Worm (Caenorhabditis elegans) whole organism, early embryonic: ENCODE measurements around the gene irld-11.

Experiments
- B0310.2 ChIP-seq: sonication (generic microtip); optimal IDR thresholded peaks from 2 replicates; lab custom pipeline; 2016; ENCODE audit warnings: mild to moderate bottlenecking, missing genetic modification characterization, missing compliant biosample characterization
- F13C5.2 ChIP-seq: sonication (generic microtip); optimal IDR thresholded peaks from 2 replicates; lab custom pipeline; 2017; ENCODE audit warnings: mild to moderate bottlenecking, missing genetic modification characterization, inconsistent platforms, missing compliant biosample characterization
- aly-1 ChIP-seq: sonication (generic microtip); optimal IDR thresholded peaks from 2 replicates; lab custom pipeline; 2016; ENCODE audit warnings: missing genetic modification characterization, missing compliant biosample characterization
- ama-1 ChIP-seq: fragments of 150-350 bp; optimal IDR thresholded peaks from 2 replicates; lab custom pipeline; 2014
- ceh-13 ChIP-seq: fragments of 200-800 bp; sonication (Bioruptor generic); optimal IDR thresholded peaks from 2 replicates; lab custom pipeline; 2018; ENCODE audit warnings: mild to moderate bottlenecking, missing genetic modification characterization, missing compliant biosample characterization
- ceh-36 ChIP-seq: sonication (generic microtip); optimal IDR thresholded peaks from 2 replicates; lab custom pipeline; 2016; ENCODE audit warnings: missing genetic modification characterization, inconsistent platforms, missing compliant biosample characterization
- ets-7 ChIP-seq: sonication (generic microtip); optimal IDR thresholded peaks from 2 replicates; lab custom pipeline; 2016; ENCODE audit warnings: missing genotype, missing genetic modification characterization, missing compliant biosample characterization
- flt-1 ChIP-seq: fragments of 200-800 bp; sonication (Bioruptor generic); IDR thresholded peaks from 2 replicates; pipeline ENCODE4 v1.3.6; 2022; ENCODE audit warnings: missing genetic modification characterization, missing compliant biosample characterization
- hmbx-1 ChIP-seq: sonication (generic microtip); optimal IDR thresholded peaks from 2 replicates; lab custom pipeline; 2016; ENCODE audit warnings: mild to moderate bottlenecking, missing genetic modification characterization, missing compliant biosample characterization
- hmg-4 ChIP-seq: fragments of 200-800 bp; sonication (Bioruptor generic); optimal IDR thresholded peaks from 2 replicates; lab custom pipeline; 2018; ENCODE audit warnings: mild to moderate bottlenecking, missing genetic modification characterization, missing compliant biosample characterization
- hnd-1 ChIP-seq: sonication (generic microtip); optimal IDR thresholded peaks from 2 replicates; lab custom pipeline; 2016; ENCODE audit warnings: missing genetic modification characterization, missing compliant biosample characterization
- pes-1 ChIP-seq: fragments of 200-800 bp; sonication (Bioruptor generic); IDR thresholded peaks from 2 replicates; pipeline ENCODE4 v1.3.6; 2022; ENCODE audit warnings: missing genetic modification reagents, missing genetic modification characterization, missing compliant biosample characterization
- scrt-1 ChIP-seq: fragments of 200-800 bp; sonication (Bioruptor generic); IDR thresholded peaks from 2 replicates; pipeline ENCODE4 v1.3.6; 2022; ENCODE audit warnings: missing genetic modification characterization, missing compliant biosample characterization
- sea-1 ChIP-seq: fragments of 200-800 bp; sonication (Bioruptor generic); conservative IDR thresholded peaks from 2 replicates; pipeline ENCODE4 v1.3.6; 2022; ENCODE audit warnings: missing genetic modification characterization, missing compliant biosample characterization
- tbx-11 ChIP-seq: fragments of 200-800 bp; sonication (Bioruptor generic); IDR thresholded peaks from 2 replicates; pipeline ENCODE4 v1.3.6; 2022; ENCODE audit warnings: missing genetic modification characterization, missing compliant biosample characterization
- tbx-37 ChIP-seq: fragments of 200-800 bp; sonication (Bioruptor generic); conservative IDR thresholded peaks from 2 replicates; pipeline ENCODE4 v1.3.6; 2022; ENCODE audit warnings: missing genetic modification reagents, missing genetic modification characterization, missing compliant biosample characterization
- tra-4 ChIP-seq: sonication (generic microtip); optimal IDR thresholded peaks from 2 replicates; lab custom pipeline; 2017; ENCODE audit warnings: missing genetic modification characterization, missing compliant biosample characterization

irld-11 gene

DNA sequence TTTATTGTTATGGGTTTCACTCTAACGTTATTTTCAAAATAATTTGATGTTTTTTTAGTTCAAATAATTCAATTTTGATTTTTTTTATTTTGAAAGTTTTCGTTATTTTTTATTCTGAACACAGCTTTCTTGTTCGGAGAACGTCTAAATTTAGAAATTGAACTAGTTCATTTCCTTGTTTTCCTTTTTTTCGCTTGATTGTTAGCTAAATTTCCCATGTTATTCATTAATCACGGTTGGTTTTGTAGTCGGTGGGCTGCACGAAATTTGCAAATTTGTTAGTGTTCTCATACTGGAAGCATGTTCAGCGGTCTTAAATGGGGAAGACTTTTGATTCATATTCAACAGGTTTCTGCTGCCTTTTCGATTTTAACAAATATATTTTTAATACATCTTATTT, 19.1 kb upstream of the irld-11 start, which contains the start of gene str-222:
Gene str-222 (plus strand): TSS at position 301 of the 400 bp plus-strand sequence.
- no peak for TF ChIP-seq aly-1 (tag; lab: Kevin White, UChicago)
- TF ChIP-seq pes-1 (GFP tag; lab: Robert Waterston, UW) = no peak

DNA sequence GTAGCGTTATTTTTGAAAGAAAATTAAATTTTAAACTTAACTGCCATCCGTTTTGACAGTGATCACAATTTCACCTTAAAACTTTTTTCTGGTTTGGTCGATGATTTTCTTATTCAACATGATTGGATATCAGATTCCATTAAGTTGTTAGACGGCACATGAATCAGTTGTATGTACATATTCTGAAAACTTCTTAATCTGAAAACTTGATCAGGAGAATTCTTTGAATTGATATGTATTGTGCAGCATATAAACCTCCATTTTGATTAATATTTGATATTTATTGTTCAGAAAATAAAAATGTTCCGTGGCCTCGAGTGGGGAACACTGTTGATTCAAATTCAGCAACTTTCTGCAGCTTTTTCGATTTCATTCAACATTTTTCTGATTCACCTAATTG, 14.9 kb upstream of the irld-11 start, which contains the start of gene str-221:
Gene str-221 (plus strand): TSS at position 301 of the 400 bp plus-strand sequence.
- TF ChIP-seq ets-7 (tag; lab: Kevin White, UChicago) (no peak), aly-1 (tag; lab: Kevin White, UChicago) (no peak), hmg-4 (GFP tag; lab: Kevin White, UChicago) (no peak), flt-1 (no peak), ceh-13 (GFP tag; lab: Kevin White, UChicago) (no peak), ama-1 (lab: Kevin White, UChicago) (no peak), pes-1 (GFP tag; lab: Robert Waterston, UW) (no peak), tbx-37 (no peak), F13C5.2 (tag; lab: Kevin White, UChicago) (no peak), sea-1 (no peak), tbx-11 (GFP tag; lab: Robert Waterston, UW) (no peak), scrt-1 (GFP tag; lab: Robert Waterston, UW) (no peak), ceh-36 (tag; lab: Kevin White, UChicago) (no peak), hmbx-1 (no peak), hnd-1 (tag; lab: Kevin White, UChicago) (no peak), B0310.2 (no peak), tra-4 (tag; lab: Kevin White, UChicago) (no peak)

DNA sequence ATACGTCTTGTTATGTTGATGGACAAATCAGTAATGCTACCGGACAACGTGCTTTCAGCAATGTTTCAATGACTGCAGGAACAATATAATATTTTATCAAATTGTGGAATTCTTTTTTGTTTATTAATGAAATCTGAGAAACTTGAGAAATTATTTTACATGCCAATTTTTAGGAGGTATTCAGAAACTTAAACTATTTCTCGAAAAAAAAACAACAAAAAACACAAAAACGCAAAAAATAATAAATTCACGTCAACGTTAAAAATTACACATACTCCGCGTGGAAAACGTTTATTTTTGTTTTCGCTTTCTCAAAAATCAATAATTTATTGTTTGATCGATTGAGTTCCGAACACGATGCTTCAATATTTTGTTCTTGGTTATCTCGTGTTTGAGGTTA, 12.7 kb upstream of the irld-11 start, which contains the start of gene Y46H3D.1:
Gene Y46H3D.1 (plus strand): TSS at position 301 of the 400 bp plus-strand sequence.
- TF ChIP-seq flt-1 (no peak), tra-4 (tag; lab: Kevin White, UChicago) (no peak), ceh-13 (GFP tag; lab: Kevin White, UChicago) (no peak), B0310.2 (no peak), pes-1 (GFP tag; lab: Robert Waterston, UW) (no peak), hmg-4 (GFP tag; lab: Kevin White, UChicago) (no peak), sea-1 (no peak), hnd-1 (tag; lab: Kevin White, UChicago) (no peak), aly-1 (tag; lab: Kevin White, UChicago) (no peak), ama-1 (lab: Kevin White, UChicago) (no peak), F13C5.2 (tag; lab: Kevin White, UChicago) (no peak), tbx-11 (GFP tag; lab: Robert Waterston, UW) (no peak), ceh-36 (tag; lab: Kevin White, UChicago) (no peak), scrt-1 (GFP tag; lab: Robert Waterston, UW) (no peak)

DNA sequence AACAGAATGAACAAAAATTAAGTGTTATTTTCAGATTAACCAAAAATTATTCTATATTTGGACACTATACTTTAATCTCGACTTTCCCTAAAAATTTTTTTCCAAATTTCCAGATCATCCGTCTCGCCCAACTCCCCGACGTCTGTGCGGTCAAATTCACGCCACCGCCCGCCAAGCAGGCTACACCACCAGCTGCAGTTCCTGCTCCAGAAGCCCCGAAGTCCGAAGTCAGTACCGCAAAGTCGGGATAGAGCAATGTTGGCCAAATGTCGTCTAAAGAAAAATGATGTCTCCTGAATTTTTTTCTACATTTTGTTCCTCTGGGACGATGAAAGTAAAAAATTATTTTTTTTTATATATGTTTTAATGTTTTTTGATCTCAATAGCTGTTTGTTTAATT, 12.2 kb upstream of the irld-11 start:
- TF ChIP-seq flt-1 (no peak), ceh-36 (tag; lab: Kevin White, UChicago) (no peak), hmg-4 (GFP tag; lab: Kevin White, UChicago) (no peak), ama-1 (lab: Kevin White, UChicago) (no peak), ceh-13 (GFP tag; lab: Kevin White, UChicago) (no peak), tra-4 (tag; lab: Kevin White, UChicago) (no peak), sea-1 (no peak), tbx-37 (no peak), ets-7 (tag; lab: Kevin White, UChicago) (no peak), scrt-1 (GFP tag; lab: Robert Waterston, UW) (no peak), aly-1 (tag; lab: Kevin White, UChicago) (no peak), F13C5.2 (tag; lab: Kevin White, UChicago) (no peak), pes-1 (GFP tag; lab: Robert Waterston, UW) (no peak), B0310.2 (no peak), tbx-11 (GFP tag; lab: Robert Waterston, UW) (no peak), hnd-1 (tag; lab: Kevin White, UChicago) (no peak), hmbx-1 (no peak)

DNA sequence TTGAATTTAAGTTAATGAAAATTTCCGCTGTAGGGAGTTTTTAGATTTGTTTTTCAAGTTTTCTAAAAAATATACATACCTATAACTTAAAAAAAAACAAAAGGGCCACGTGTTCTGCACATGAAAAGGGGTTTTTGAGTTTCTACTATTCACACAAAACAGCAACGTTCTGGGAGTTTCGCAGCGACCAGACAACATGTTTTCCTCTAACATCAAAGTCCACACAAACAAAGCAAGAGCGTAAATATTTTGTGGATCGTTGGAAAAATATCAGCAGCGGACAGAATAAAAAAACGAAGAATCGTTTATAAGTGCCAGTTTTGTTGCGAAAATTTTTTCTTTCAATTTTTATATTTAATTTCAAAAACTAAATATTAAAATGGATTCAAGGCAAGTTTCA, 11.1 kb upstream of the irld-11 start, which contains the start of gene alh-2:
Gene alh-2 (plus strand): TSS at position 284 of the 400 bp plus-strand sequence.
- no peak for TF ChIP-seq flt-1
- TF ChIP-seq scrt-1 (GFP tag; lab: Robert Waterston, UW) = no peak
- TF ChIP-seq aly-1 (tag; lab: Kevin White, UChicago) = no peak
- TF ChIP-seq tra-4 (tag; lab: Kevin White, UChicago) = no peak
- no peak for TF ChIP-seq tbx-11 (GFP tag; lab: Robert Waterston, UW)
- TF ChIP-seq ceh-13 (GFP tag; lab: Kevin White, UChicago) = no peak
- TF ChIP-seq tbx-37 = no peak
- TF ChIP-seq hmbx-1 = no peak
- no peak for TF ChIP-seq F13C5.2 (tag; lab: Kevin White, UChicago)
- TF ChIP-seq sea-1 = no peak
- TF ChIP-seq hmg-4 (GFP tag; lab: Kevin White, UChicago) = no peak
- TF ChIP-seq hnd-1 (tag; lab: Kevin White, UChicago) = no peak
- TF ChIP-seq ceh-36 (tag; lab: Kevin White, UChicago) = no peak
- TF ChIP-seq pes-1 (GFP tag; lab: Robert Waterston, UW) = no peak
- TF ChIP-seq B0310.2 = no peak
- no peak for TF ChIP-seq ama-1 (lab: Kevin White, UChicago)
- no peak for TF ChIP-seq ets-7 (tag; lab: Kevin White, UChicago)

DNA sequence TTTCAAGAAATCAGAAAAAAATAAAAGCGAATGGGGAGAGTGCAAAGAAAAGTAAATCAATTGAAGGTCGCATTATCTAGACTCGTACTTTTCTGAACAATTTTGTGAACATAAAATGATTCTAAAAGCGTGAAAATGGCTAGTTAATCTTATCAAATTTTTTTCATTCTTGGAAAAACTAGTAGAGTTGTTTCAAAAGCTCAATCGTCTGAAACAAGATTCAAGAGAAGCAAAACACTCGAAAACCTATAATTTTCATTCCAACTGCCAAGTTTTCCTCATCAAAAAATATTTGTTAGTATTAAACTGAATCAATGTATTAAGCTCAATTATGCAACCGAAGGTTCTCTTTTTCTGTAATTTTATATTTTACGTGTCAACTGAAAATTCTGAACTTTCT, 6.9 kb upstream of the irld-11 start, which contains the start of gene irld-45:
Gene irld-45 (plus strand): TSS at position 301 of the 400 bp plus-strand sequence.
- TF ChIP-seq ama-1 (lab: Kevin White, UChicago) (no peak), scrt-1 (GFP tag; lab: Robert Waterston, UW) (no peak), ceh-36 (tag; lab: Kevin White, UChicago) (no peak), tra-4 (tag; lab: Kevin White, UChicago) (no peak), hmg-4 (GFP tag; lab: Kevin White, UChicago) (no peak), tbx-11 (GFP tag; lab: Robert Waterston, UW) (no peak), B0310.2 (no peak), tbx-37 (no peak), hnd-1 (tag; lab: Kevin White, UChicago) (no peak), pes-1 (GFP tag; lab: Robert Waterston, UW) (no peak), aly-1 (tag; lab: Kevin White, UChicago) (no peak), sea-1 (no peak)

DNA sequence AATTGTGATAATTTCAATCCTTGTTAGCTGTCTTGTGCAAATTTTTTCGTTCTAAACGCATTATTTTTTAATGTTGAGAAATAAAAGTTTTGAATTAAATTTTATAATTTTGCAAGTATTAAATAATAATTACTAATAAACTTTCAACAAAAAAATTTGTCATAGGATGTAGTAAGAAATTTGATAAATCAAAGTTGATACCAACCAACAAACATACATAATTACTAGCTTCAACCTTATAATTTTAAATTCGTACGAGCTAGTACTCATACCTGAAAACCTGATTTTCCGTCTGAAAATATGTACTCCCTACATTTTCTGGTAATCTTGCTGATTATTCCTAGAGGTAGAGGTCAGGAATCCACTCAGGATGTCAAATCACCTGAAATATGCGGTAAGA, 3.9 kb upstream of the irld-11 start, which contains the start of gene irld-44:
Gene irld-44 (plus strand): TSS at position 301 of the 400 bp plus-strand sequence.
- TF ChIP-seq ama-1 (lab: Kevin White, UChicago) (no peak), tbx-11 (GFP tag; lab: Robert Waterston, UW) (no peak), flt-1 (no peak), ets-7 (tag; lab: Kevin White, UChicago) (no peak), aly-1 (tag; lab: Kevin White, UChicago) (no peak), pes-1 (GFP tag; lab: Robert Waterston, UW) (no peak), tbx-37 (no peak), hmg-4 (GFP tag; lab: Kevin White, UChicago) (no peak), sea-1 (no peak), scrt-1 (GFP tag; lab: Robert Waterston, UW) (no peak)
